Fruit fly (Drosophila melanogaster): ENCODE measurements around the gene Cox10.

The Cox10 gene

DNA sequence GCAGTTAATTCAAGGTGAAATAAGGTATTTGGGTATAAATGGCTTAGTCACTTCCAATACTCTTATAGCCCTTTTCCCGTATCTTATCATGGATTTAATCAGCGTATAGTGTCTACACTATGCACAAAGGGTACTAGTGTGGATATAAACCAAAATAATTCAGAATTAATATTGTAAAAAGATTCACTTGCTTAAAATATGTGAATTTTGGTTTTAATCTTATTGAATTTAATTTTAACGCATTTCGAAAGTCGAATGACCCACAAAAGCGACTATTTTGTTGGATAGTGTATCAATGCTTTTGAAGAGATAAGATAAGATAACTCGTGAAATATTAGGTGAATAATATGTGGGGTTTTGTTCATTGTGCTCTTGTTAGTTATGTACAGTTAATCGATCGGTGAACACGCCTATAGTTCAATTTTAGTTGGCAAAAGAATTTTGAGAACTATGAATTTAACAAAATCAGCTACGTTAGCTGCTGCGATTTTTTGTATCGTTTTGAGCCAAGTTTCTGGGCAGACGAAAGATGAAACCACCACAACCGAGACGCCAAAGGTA, 50.7 kb downstream of the Cox10 start, which contains the start of gene CG5096 (continued):
- TF ChIP-seq CG17612 (GFP tag; IDR thresholded peaks at IDR 0.05) (peak; percentile 74), da (GFP tag; optimal IDR thresholded peaks at IDR 0.05) (peak; percentile 66), croc (GFP tag; conservative IDR thresholded peaks at IDR 0.05) (no peak), CG2875 (GFP tag; optimal IDR thresholded peaks at IDR 0.05) (peak; percentile 59), Usf (GFP tag; optimal IDR thresholded peaks at IDR 0.05) (peak; percentile 49), toy (GFP tag; IDR thresholded peaks at IDR 0.05) (peak; percentile 74; the same call in 1 of the 2 replicates), CoRest (tag; optimal IDR thresholded peaks at IDR 0.05) (peak; percentile 93), H2.0 (GFP tag; IDR thresholded peaks at IDR 0.05) (peak; percentile 79), Lpt (GFP tag; optimal IDR thresholded peaks at IDR 0.05) (no peak), crp (GFP tag; optimal IDR thresholded peaks at IDR 0.05) (peak in 1 of 2 experiments; percentile 37), seq (GFP tag; IDR thresholded peaks at IDR 0.05) (peak; percentile 89), Sox100B (GFP tag; optimal IDR thresholded peaks at IDR 0.05) (peak; percentile 83), MBD-R2 (GFP tag; IDR thresholded peaks at IDR 0.05) (peak; percentile 79; the same call in 1 of the 2 replicates), aop (GFP tag; IDR thresholded peaks at IDR 0.05) (no peak), CG6272 (GFP tag; IDR thresholded peaks at IDR 0.05) (peak; percentile 81), nau (GFP tag; optimal IDR thresholded peaks at IDR 0.05) (peak; percentile 84), ci (GFP tag; IDR thresholded peaks at IDR 0.05) (peak; percentile 94), ssp (GFP tag; IDR thresholded peaks at IDR 0.05) (peak; percentile 62), gem (tag; optimal IDR thresholded peaks at IDR 0.05) (peak; percentile 93), CG10274 (GFP tag; optimal IDR thresholded peaks at IDR 0.05) (peak; percentile 46), CG4707 (GFP tag; optimal IDR thresholded peaks at IDR 0.05) (peak; percentile 64), Sry-β (GFP tag; optimal IDR thresholded peaks at IDR 0.05) (peak; percentile 22), wdn (GFP tag; IDR thresholded peaks at IDR 0.05) (peak; percentile 79), CG17802 (tag; optimal IDR thresholded peaks at IDR 0.05) (peak; percentile 45), CG12236 (GFP tag; optimal IDR thresholded peaks at IDR 0.05) (peak; percentile 49), CG10979 (tag; optimal IDR thresholded peaks at IDR 0.05) (peak; percentile 80), CG8478 (optimal IDR thresholded peaks at IDR 0.05) (no peak), HLH54F (GFP tag; optimal IDR thresholded peaks at IDR 0.05) (peak; percentile 76), CG1233 (GFP tag; optimal IDR thresholded peaks at IDR 0.05) (peak; percentile 84), ems (GFP tag; optimal IDR thresholded peaks at IDR 0.05) (peak; percentile 81), CG11696 (GFP tag; IDR thresholded peaks at IDR 0.05) (peak; percentile 75), inv (GFP tag; IDR thresholded peaks at IDR 0.05; ENCODE audit: partially characterized antibody) (no peak), CG34422 (GFP tag; IDR thresholded peaks at IDR 0.05) (peak; percentile 91), crc (GFP tag; optimal IDR thresholded peaks at IDR 0.05) (peak; percentile 79), C15 (GFP tag; IDR thresholded peaks at IDR 0.05) (peak; percentile 72; the same call in 1 of the 3 replicates), CG7786 (GFP tag; optimal IDR thresholded peaks at IDR 0.05) (peak; percentile 84), CG30403 (GFP tag; optimal IDR thresholded peaks at IDR 0.05) (peak; percentile 85), hth (optimal IDR thresholded peaks at IDR 0.05) (no peak), Hmr (GFP tag; optimal IDR thresholded peaks at IDR 0.05) (peak; percentile 94), E2f1 (GFP tag; IDR thresholded peaks at IDR 0.05) (peak; percentile 88), ato (GFP tag; IDR thresholded peaks at IDR 0.05; ENCODE audit: partially characterized antibody) (no peak), CG12219 (GFP tag; optimal IDR thresholded peaks at IDR 0.05) (peak; percentile 89), CG14050 (GFP tag; IDR thresholded peaks at IDR 0.05) (peak; percentile 87), CG10565 (GFP tag; optimal IDR thresholded peaks at IDR 0.05) (no peak), CG11695 (GFP tag; IDR thresholded peaks at IDR 0.05) (peak; percentile 93), CG11247 (GFP tag; IDR thresholded peaks at IDR 0.05) (no peak; the same call in 1 of the 2 replicates), GATAe (GFP tag; conservative IDR thresholded peaks at IDR 0.05) (peak; percentile 100), CG7271 (tag; optimal IDR thresholded peaks at IDR 0.05) (no peak), Antp (GFP tag; optimal IDR thresholded peaks at IDR 0.05) (peak; percentile 48), gce (GFP tag; IDR thresholded peaks at IDR 0.05) (no peak; the same call in 2 of the 3 replicates), CG17186 (GFP tag; optimal IDR thresholded peaks at IDR 0.05) (no peak)

Data from whole organism, embryonic.